Fruit fly (Drosophila melanogaster) ovary, adult (tissue): ENCODE results near the gene RhoU.

Source experiments
- CG17801 ChIP-seq: fragments of 200-800 bp; optimal IDR thresholded peaks from 2 replicates; lab custom pipeline; 2019; ENCODE audit warnings: missing biosample characterization, mild to moderate bottlenecking, missing genetic modification characterization, moderate library complexity; ENCODE audit not compliant: partially characterized antibody

RhoU gene

DNA sequence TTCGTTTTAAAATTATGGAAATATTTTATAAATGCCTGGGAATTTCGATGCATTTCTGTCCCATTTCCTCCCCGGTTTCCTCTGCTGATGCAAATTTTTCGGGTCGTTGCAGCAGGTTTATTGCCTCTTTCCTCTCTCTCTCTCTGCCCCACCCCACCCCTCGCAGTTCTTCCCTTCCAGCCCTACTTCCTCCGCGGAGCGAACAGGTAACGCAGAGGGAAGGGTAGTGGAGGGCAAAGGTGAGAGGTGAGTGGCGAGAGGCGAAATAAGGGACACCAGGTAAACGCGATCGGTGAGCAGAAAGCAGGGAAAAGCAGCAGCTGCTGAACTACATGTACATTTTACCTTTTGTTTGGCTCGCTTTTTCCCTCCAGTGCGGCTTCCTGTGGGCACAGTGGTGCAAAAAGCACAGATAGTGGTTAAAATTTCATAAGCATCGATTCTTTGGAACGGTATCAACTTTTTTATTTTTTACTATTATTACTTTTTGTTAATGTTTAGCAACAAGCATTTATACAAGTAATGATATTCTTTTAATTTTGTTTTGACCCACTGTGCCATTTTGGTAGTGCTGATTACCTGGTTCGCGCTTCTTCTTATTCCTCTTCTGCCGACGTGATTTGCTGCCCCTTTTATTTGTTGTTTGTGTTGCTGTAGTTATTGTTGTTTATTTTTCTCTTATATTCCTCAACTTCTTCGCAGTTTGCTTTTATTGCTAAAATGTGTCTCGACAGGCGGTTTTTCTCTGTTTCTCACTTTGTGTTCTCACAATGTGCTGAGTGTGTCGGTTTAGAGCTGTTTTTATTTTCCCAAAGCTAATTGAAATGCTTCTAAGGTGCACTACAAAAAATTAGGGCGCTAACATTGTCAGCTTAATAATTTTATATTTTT lies 1.9 kb downstream of the RhoU start:
- TF ChIP-seq CG17801 (GFP tag; lab: Kevin White, UChicago) = peak; percentile 57

DNA sequence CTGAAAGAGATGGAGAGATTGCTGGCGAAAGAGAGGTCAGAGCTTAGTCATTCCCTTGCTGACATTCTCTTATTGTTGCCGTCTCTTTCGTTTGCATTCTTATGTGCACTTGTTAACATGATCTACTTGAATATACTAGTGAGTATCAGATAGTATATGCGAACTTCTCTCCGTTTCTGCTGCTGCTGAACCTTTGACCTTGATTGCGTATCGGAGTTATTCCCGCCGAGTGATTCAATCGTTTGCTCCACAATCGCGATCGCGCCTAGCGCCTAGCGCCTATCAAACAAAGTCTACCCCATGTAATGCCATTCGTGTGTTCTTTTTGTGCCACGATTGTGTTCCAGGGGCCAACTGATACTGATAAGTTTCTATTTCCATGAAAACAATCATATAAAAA lies 2.9 kb downstream of the RhoU start:
- TF ChIP-seq CG17801 (GFP tag; lab: Kevin White, UChicago) = no peak

DNA sequence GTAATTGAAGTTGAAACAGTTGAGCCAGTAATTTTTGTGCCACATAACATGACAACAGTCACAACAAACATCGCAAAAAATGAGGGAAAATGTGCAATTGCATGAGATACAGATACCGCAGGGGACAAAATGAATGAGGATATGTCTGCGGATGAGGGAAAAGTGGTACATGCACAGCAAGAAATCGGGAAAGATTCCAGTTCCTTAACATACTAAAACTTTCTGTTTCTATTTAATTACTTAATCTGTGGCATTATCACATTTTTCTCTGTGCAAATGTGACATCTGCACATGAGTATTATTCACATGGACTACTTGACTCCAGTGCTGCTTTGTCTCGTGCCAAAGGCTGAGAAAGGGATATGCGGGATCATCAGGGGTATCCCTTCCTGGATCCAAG lies 6.5 kb downstream of the RhoU start:
- TF ChIP-seq CG17801 (GFP tag; lab: Kevin White, UChicago) = no peak

DNA sequence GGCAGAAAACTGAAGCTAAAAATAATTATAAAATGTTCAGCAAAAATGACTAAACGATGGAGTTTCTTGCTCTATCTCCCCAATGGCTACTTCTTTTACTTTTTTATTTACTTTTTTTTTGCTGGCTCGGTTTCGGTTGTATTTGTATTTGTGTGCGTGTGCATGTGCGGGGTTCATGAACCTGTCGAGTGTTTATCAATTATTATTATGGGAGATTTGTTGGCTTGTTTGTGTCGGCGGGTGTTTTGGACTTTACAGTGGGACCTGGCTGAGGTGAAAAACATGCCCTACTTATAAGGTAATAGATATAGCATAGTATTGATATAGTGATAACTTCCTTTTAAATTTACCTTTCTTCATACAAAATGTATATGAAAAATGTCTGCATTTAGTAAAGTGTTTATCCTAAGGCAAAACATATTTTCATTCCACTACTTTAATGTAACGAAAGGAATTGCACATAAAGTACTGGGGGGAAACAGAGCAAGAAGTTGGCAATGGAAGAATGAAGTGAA lies 17.3 kb downstream of the RhoU start:
- TF ChIP-seq CG17801 (GFP tag; lab: Kevin White, UChicago) = no peak

DNA sequence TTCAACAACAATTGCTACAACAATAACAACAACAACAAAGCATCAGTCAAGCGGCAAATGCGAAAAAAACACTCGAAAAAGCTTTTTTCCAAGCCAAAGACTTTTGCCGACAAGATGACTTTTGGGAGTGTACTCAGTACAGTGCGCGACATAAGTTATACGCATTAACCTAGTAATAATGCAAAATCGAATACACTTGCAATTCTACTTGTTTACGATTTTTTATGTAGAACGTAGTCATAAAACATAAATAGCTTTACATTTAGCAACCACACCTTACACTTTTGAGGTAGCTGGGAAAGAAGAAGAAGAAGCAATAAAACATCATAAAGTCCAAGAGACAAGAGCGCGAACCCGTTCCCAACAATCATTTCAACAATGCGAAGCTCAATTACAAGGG lies 18.1 kb downstream of the RhoU start:
- peak; percentile 20 for TF ChIP-seq CG17801 (GFP tag; lab: Kevin White, UChicago)

DNA sequence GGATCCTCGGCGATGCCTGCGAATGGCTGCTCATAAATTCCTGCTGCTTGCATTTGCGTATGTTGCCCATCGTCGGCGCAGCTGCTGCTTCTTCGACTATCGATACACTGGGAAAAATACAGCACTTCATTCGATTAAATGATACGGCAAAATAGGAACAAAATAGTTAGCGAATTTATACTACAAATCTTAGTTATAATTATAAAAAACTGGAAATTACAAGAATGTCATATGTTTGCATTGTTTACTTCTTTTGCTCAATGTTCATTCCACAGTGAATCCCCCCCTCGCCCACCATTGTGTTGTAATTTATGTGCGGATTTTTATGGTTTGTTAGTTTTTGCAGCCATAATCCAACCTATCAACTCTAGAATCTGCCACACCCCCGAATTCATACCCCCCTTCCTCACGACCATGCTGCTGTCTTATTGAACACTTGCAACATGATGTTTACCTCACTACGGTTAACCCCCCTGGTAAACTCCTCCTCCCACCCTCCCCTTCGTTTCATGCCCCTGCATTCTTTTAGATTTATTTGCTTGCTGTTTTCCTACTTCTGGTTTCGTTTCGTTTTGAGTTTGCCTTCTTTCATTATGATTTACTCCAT lies 19.5 kb downstream of the RhoU start:
- TF ChIP-seq CG17801 (GFP tag; lab: Kevin White, UChicago) = no peak

DNA sequence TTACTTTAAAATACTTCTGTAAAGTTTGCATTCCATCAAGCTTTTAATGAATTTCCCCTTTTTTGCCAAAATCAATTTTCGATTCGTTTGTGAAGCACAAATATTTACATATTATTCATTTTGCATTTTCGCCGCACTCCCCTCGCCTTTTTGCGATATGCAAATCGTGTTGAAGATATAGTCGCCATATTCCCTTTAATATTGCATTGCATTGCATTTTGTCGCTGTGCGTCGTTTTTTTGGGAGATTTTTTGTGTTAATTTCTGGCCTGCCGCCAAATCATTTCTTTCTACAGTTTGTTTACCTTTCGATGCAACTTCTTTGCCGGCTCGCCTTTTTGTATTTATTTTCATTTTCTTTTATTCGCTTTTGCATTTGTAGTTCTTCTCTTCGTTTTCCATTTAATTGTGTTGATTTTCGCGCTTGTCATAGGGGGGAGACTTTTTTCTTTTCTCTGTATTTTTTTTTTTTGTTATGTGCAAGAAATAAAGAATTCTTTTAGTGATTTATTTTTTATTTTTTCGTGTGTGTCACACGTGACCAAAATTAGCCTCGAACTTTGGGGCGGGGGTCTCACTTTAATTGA lies 20.3 kb downstream of the RhoU start:
- TF ChIP-seq CG17801 (GFP tag; lab: Kevin White, UChicago) = peak; percentile 83

DNA sequence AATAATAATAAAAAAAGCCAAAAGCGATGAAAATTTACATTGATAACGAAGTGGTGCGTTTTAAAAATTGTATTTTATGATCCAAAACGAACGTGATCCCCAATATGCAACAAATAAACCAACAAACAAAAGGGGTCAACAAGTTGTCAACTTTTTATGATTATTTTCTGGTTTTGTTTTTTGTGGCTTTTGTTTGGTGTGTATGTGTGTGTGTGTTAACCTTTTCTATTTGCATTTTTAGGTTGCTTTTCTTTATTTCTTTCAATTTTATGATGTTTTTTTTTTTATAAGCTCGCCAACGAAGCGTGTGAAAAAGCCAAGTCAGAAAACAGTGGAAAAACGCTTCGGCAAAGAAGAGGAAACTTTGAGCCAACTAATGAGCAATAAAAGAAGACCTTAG lies 22.0 kb downstream of the RhoU start:
- TF ChIP-seq CG17801 (GFP tag; lab: Kevin White, UChicago) = no peak

DNA sequence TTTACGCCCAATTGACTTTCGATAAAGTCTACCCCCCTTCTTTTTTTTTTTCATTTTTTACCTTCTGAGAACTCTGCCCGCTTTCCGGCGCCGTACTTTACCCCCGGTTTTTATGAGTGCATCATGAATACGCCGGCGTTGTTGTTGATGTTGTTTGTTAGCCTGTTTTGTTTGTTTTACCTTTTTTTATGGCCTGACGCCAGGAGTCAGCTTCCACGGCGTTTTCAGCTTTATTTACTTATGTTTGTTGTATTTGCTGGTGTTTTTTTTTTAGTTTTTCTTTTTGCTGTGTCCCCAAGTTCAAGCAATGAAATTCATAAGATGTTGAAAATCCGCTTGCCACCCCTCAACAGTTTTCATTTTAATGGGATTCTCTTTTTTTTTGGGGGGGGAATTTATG lies 24.6 kb downstream of the RhoU start:
- no peak for TF ChIP-seq CG17801 (GFP tag; lab: Kevin White, UChicago)

DNA sequence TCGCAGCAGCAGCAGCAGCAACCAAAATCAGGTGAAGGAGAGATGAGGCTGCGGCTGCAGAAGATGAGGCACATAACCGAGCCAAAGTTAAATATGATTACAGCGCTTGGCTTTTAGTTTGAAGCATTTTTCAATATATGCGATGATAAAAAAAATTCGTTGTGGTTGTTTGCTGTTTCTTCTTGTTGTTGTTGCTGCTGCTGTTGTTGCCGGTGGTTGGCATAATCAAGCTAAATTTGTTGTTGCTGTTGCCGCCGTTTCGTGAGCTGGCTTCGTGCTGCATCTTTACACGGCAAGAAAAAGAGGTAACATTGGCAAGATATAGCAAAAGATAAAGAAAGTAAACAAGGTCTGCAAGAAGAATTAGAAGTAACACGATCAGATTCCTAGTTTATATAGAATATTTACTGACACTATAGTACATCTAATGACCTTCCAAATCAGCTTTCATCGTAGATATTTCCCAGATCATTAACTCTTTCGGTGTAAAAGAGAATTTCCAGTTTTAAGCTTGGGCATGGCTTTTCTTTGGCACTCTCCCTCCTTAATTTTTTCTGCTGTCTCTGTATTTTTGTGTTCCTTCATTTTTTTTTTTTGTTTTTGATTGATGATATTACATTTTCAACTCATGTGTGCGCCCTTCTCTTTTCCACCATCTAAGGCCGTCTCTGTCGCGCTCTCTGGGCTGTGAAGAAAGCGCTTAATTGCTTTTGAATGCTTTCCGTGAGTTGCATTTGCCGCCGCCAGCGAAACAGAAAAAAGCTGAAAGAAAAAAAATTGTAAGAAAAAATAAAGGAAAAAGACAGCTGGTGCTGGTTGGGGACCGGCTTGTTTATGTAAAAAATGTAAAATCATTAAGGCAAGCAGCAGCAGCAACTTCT lies 27.8 kb downstream of the RhoU start:
- TF ChIP-seq CG17801 (GFP tag; lab: Kevin White, UChicago) = peak; percentile 25

DNA sequence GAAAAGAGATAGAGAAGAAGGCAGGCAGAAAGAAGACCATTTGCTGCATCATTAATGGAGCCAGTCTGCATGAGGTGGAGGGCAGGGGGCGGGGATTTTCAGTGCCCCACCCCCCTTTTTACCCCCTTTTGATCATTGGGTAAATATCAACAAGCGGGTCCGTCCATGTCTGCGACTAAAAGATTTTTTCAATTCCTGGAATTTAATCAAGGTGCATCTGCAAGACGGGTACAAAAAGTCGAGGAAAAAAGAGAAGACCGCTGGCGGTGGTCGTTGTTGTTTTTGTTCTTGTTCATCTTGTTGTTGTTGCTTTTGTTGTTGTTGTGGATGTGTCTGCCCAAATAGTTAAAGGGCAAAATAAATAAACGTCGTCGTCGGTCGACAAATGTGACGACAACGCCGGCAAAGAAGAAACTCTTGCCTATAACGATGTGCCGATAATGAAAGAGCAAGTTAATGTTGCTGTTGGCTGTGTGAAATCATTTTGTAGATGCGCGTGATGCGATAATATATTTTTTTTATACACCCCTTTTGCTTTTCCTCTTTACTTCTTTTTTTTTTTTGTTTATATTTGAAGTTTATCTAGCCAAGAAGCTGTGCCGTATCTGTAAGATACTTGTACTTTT lies 29.4 kb downstream of the RhoU start:
- no peak for TF ChIP-seq CG17801 (GFP tag; lab: Kevin White, UChicago)

DNA sequence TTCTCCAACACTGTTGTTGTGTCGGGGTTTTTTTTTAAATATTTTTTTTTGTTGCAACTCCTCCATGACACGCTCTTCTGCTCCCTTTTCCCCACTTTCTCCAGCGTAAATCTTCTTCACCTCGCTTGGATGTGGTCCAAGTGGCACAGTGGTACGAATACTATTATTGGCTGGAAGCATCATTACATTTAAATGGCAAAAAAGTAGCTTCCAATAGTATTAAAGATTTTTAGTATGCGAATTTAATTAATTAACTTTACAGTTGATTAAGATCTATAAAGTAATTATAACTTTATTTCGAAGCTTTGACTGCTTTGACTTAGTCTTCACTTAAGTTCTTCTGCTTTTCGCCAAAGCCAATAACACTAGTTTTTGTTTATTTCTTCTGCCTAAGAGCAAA lies 32.0 kb downstream of the RhoU start:
- TF ChIP-seq CG17801 (GFP tag; lab: Kevin White, UChicago) = no peak

DNA sequence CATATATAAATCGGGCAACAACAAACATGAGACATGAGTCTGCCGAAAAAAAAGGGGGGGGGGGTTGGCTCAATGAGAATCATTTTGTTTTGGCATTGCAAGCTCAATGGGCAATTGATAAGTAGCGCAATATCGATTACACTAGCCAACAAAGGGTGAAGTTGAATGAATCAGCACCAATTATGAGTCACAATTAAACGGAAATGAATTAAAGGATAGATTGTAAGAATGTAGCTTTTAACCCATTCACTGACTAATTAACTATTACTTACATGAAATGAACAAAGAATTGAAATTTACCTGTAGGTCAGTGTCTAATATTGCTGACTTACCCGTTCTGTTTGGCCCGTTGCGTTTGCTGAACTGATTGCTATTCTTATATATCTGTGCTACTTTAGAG lies 39.3 kb downstream of the RhoU start:
- TF ChIP-seq CG17801 (GFP tag; lab: Kevin White, UChicago) = peak; percentile 86

DNA sequence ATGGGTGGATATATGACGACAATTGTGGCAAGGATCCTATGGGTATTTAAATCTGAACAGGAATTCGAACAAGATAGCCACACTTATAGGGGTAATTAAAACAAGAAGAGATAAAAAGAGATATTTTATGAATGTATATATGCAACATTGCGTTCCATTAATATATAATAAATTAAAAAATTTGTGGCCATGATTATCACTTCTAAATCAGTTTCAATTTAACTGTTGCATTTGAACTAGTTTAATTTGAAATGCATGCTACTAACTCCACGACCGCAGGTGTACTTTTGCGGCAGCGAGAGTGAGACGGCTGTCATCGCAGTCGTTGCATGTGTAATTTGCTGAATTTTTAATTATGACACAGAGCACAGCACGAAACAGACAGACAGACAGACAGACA lies 40.9 kb downstream of the RhoU start:
- TF ChIP-seq CG17801 (GFP tag; lab: Kevin White, UChicago) = no peak
